Fruit fly (Drosophila melanogaster) whole organism, pupa: ENCODE measurements around the gene CG5112.

Experiments used
- CG10348 ChIP-seq: fragments of 200-800 bp; sonication (Bioruptor generic); IDR thresholded peaks from 2 replicates; pipeline ENCODE4 v1.3.6; 2022; ENCODE audit warnings: missing biosample characterization, missing genetic modification characterization
- CG12605 ChIP-seq: fragments of 200-800 bp; sonication (Bioruptor generic); IDR thresholded peaks from 2 replicates; pipeline ENCODE4 v1.3.6; 2022; ENCODE audit warnings: missing biosample characterization, missing genetic modification characterization
- CG13204 ChIP-seq: fragments of 200-800 bp; sonication (Bioruptor generic); optimal IDR thresholded peaks from 2 replicates; lab custom pipeline; 2018; ENCODE audit warnings: missing biosample characterization, mild to moderate bottlenecking, missing genetic modification characterization, moderate library complexity
- CG14655 ChIP-seq: fragments of 200-800 bp; sonication (Bioruptor generic); optimal IDR thresholded peaks from 3 replicates; lab custom pipeline; 2017; ENCODE audit warnings: mild to moderate bottlenecking, missing biosample characterization, missing genetic modification reagents, missing genetic modification characterization
- CG15710 ChIP-seq: fragments of 200-800 bp; sonication (Bioruptor generic); optimal IDR thresholded peaks from 2 replicates; lab custom pipeline; 2018; ENCODE audit warnings: missing biosample characterization, mild to moderate bottlenecking, missing genetic modification characterization, moderate library complexity
- CG17806 ChIP-seq: fragments of 200-800 bp; sonication (Bioruptor generic); optimal IDR thresholded peaks from 2 replicates; lab custom pipeline; 2018; ENCODE audit warnings: missing biosample characterization, mild to moderate bottlenecking, missing genetic modification characterization, moderate library complexity
- CG32121 ChIP-seq: fragments of 200-800 bp; sonication (Bioruptor generic); IDR thresholded peaks from 2 replicates; pipeline ENCODE4 v1.3.6; 2022; ENCODE audit warnings: missing biosample characterization, missing genetic modification characterization
- CG34367 ChIP-seq: fragments of 200-800 bp; sonication (Bioruptor generic); optimal IDR thresholded peaks from 2 replicates; lab custom pipeline; 2018; ENCODE audit warnings: missing biosample characterization, mild to moderate bottlenecking, missing genetic modification characterization
- CG4496 ChIP-seq: fragments of 200-800 bp; sonication (Bioruptor generic); IDR thresholded peaks from 3 replicates; pipeline ENCODE4 v1.3.6; 2022; ENCODE audit warnings: missing biosample characterization, missing genetic modification characterization
- CG8159 ChIP-seq: fragments of 200-800 bp; sonication (Bioruptor generic); optimal IDR thresholded peaks from 3 replicates; lab custom pipeline; 2018; ENCODE audit warnings: missing biosample characterization, mild to moderate bottlenecking, missing genetic modification characterization, moderate library complexity
- CG8301 ChIP-seq: fragments of 200-800 bp; sonication (Bioruptor generic); optimal IDR thresholded peaks from 2 replicates; lab custom pipeline; 2018; ENCODE audit warnings: missing biosample characterization, mild to moderate bottlenecking, missing genetic modification characterization
- CG9948 ChIP-seq: fragments of 200-800 bp; sonication (Bioruptor generic); optimal IDR thresholded peaks from 2 replicates; lab custom pipeline; 2018; ENCODE audit warnings: missing biosample characterization, mild to moderate bottlenecking, missing genetic modification characterization, moderate library complexity
- D1 ChIP-seq: fragments of 200-800 bp; sonication (Bioruptor generic); optimal IDR thresholded peaks from 2 replicates; lab custom pipeline; 2018; ENCODE audit warnings: missing biosample characterization, mild to moderate bottlenecking, missing genetic modification characterization, moderate library complexity
- EcR ChIP-seq: fragments of 200-800 bp; sonication (Bioruptor generic); optimal IDR thresholded peaks from 3 replicates; lab custom pipeline; 2019; ENCODE audit warnings: missing biosample characterization, missing genetic modification characterization, mild to moderate bottlenecking, moderate library complexity, missing genetic modification reagents
- Ets98B ChIP-seq: fragments of 200-800 bp; sonication (Bioruptor generic); IDR thresholded peaks from 2 replicates; pipeline ENCODE4 v1.3.6; 2022; ENCODE audit warnings: missing biosample characterization, missing genetic modification characterization
- Pif1A ChIP-seq: fragments of 200-800 bp; sonication (Bioruptor generic); optimal IDR thresholded peaks from 3 replicates; lab custom pipeline; 2016; ENCODE audit warnings: missing biosample characterization, missing genetic modification characterization
- Pif1B ChIP-seq: fragments of 200-800 bp; sonication (Bioruptor generic); optimal IDR thresholded peaks from 3 replicates; lab custom pipeline; 2016; ENCODE audit warnings: missing biosample characterization, missing genetic modification characterization
- Snoo ChIP-seq: fragments of 200-800 bp; sonication (Bioruptor generic); optimal IDR thresholded peaks from 3 replicates; lab custom pipeline; 2017; ENCODE audit warnings: missing biosample characterization, mild to moderate bottlenecking, missing genetic modification characterization, inconsistent platforms
- fd96Ca ChIP-seq: fragments of 200-800 bp; sonication (Bioruptor generic); IDR thresholded peaks from 3 replicates; pipeline ENCODE4 v1.3.6; 2022; ENCODE audit warnings: missing biosample characterization, missing genetic modification characterization
- gl ChIP-seq: fragments of 200-800 bp; sonication (Bioruptor generic); optimal IDR thresholded peaks from 2 replicates; lab custom pipeline; 2018; ENCODE audit warnings: missing biosample characterization, mild to moderate bottlenecking, missing genetic modification characterization
- rn ChIP-seq: fragments of 200-800 bp; sonication (Bioruptor generic); IDR thresholded peaks from 2 replicates; pipeline ENCODE4 v1.3.6; 2022; ENCODE audit warnings: missing biosample characterization, missing genetic modification characterization

The CG5112 gene

DNA sequence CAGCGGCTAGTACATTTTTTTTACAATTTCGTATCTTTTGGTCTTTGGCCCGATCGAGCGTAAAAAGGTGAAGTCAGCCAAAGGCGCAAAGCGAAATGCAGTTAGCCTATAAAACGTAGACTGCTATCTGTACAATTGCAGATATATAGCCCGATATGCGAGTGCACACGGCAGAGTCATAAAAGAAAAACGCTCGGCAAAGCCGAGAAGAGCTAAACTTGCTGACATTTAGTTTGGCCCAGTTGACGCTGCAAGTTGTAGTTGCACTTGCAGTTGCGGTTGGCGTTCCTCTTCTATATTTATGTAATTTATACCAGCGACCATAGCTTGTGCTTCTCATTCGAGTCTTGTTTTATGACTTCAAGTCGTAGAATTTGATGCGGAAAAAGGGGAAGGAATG is 30.6 kb upstream of the CG5112 start:
- TF ChIP-seq CG15710 (tag; lab: Kevin White, UChicago): no peak
- peak; percentile 67; the same call in 2 of the 3 replicates for TF ChIP-seq CG4496 (GFP tag; lab: Robert Waterston, UW)
- TF ChIP-seq Pif1A (GFP tag; lab: Kevin White, UChicago): no peak
- TF ChIP-seq, all 21 proteins: peak for 1

DNA sequence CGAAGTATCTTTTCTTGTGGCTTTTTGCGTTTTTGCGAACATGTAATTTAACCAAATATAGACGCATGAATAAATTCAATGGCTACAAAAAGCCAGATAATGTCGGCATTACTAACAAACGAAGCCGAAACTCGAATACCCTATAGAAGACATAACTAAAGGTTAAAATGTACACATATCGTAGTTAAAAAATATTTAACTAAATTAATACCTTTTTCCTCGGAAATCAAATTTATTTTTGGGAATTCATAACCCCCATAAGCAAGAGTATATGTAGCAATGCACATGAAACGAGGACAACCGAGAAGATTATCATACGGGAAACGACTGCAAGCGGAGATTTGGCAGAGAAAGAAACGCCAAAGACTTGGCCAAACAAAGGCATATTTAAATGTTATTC is 29.6 kb upstream of the CG5112 start:
- TF ChIP-seq CG8301 (tag; lab: Kevin White, UChicago) (peak; percentile 68), gl (tag; lab: Kevin White, UChicago) (no peak), CG13204 (GFP tag; lab: Kevin White, UChicago) (no peak), CG32121 (GFP tag; lab: Robert Waterston, UW) (peak; percentile 35; the same call in 1 of the 2 replicates), CG8159 (tag; lab: Kevin White, UChicago) (peak; percentile 51), CG10348 (no peak), CG17806 (tag; lab: Kevin White, UChicago) (peak; percentile 62), CG34367 (tag; lab: Kevin White, UChicago) (peak; percentile 25), fd96Ca (GFP tag; lab: Robert Waterston, UW) (no peak), Pif1A (GFP tag; lab: Kevin White, UChicago) (peak; percentile 39), Ets98B (0 out of 2 replicates have a peak, but pooled peaks have one; percentile 7), rn (GFP tag; lab: Robert Waterston, UW) (no peak), CG4496 (GFP tag; lab: Robert Waterston, UW) (peak; percentile 68), Pif1B (peak; percentile 50), Snoo (no peak), CG14655 (GFP tag; lab: Kevin White, UChicago) (peak; percentile 64), CG15710 (tag; lab: Kevin White, UChicago) (peak; percentile 56), CG12605 (GFP tag; lab: Robert Waterston, UW) (peak; percentile 46; the same call in 1 of the 2 replicates), CG9948 (tag; lab: Kevin White, UChicago) (peak; percentile 59), D1 (tag; lab: Kevin White, UChicago) (peak; percentile 61)

DNA sequence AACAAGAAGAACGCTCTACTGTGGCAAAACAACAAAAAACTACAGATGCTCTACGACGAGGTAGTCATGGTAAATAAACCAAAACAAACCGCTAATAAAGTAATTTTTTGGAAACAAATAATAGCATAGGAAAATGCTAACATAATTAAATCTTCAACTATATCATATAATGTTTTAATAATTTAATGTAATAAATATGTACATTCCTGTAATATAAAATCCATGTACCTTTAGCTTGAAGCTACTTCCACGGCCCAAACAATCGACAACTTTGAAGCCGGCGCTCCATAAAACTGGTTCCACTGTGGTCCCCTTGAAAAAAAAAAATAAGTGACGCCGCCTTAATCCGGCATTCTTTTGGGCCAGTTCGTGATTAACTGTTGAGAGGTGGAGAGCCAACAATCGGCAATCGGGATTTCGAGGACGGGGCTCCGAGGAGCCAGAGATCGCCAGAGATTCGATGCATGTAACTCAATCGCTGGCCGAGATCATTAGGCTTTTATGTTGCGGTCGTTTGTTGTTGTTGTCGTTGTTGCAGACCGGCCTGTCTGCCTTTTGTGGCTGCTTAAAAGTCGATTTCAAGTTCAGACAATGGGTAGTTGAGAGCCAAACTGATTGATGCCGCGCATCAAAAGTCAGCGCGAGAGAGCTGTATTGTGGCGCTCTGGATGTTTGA is 28.5 kb upstream of the CG5112 start:
- TF ChIP-seq CG12605 (GFP tag; lab: Robert Waterston, UW): peak; percentile 70
- peak; percentile 90 for TF ChIP-seq CG14655 (GFP tag; lab: Kevin White, UChicago)
- peak; percentile 83 for TF ChIP-seq Pif1A (GFP tag; lab: Kevin White, UChicago)
- peak; percentile 92 for TF ChIP-seq CG9948 (tag; lab: Kevin White, UChicago)
- peak; percentile 96 for TF ChIP-seq CG8159 (tag; lab: Kevin White, UChicago)
- TF ChIP-seq Ets98B: peak; percentile 76
- TF ChIP-seq CG32121 (GFP tag; lab: Robert Waterston, UW): peak; percentile 77
- TF ChIP-seq CG13204 (GFP tag; lab: Kevin White, UChicago): peak; percentile 86
- peak; percentile 68; the same call in 2 of the 3 replicates for TF ChIP-seq CG4496 (GFP tag; lab: Robert Waterston, UW)
- TF ChIP-seq CG8301 (tag; lab: Kevin White, UChicago): peak; percentile 87
- peak; percentile 83 for TF ChIP-seq D1 (tag; lab: Kevin White, UChicago)
- TF ChIP-seq CG10348: no peak
- peak; percentile 93 for TF ChIP-seq CG17806 (tag; lab: Kevin White, UChicago)
- peak; percentile 87 for TF ChIP-seq Snoo
- peak; percentile 88 for TF ChIP-seq CG34367 (tag; lab: Kevin White, UChicago)
- peak; percentile 79 for TF ChIP-seq rn (GFP tag; lab: Robert Waterston, UW)
- peak; percentile 81 for TF ChIP-seq gl (tag; lab: Kevin White, UChicago)
- TF ChIP-seq fd96Ca (GFP tag; lab: Robert Waterston, UW): peak; percentile 49; the same call in 1 of the 3 replicates
- TF ChIP-seq Pif1B: peak; percentile 94
- TF ChIP-seq EcR (GFP tag; lab: Kevin White, UChicago): peak; percentile 60
- TF ChIP-seq CG15710 (tag; lab: Kevin White, UChicago): peak; percentile 96

DNA sequence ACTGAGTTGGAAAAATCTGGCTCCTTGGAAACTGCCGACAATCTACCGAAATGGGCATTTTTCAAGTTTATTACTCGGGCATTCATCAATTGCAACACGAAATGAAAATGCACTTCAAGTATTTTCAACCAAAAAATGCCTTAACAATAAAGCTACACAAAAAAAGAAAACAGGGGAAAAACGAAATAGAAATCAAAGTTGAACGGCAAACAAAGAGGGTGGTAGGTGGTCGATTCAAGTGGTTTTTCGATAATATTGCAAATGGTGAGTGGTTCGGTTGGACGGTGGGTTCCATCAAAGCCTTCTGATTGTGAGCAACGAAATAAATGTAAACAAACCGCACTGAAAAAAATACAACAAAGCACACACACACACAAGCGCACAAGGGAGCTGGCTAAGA is 25.1 kb upstream of the CG5112 start:
- TF ChIP-seq CG8159 (tag; lab: Kevin White, UChicago) (no peak), CG14655 (GFP tag; lab: Kevin White, UChicago) (no peak), rn (GFP tag; lab: Robert Waterston, UW) (no peak), CG4496 (GFP tag; lab: Robert Waterston, UW) (no peak), CG13204 (GFP tag; lab: Kevin White, UChicago) (no peak), D1 (tag; lab: Kevin White, UChicago) (no peak), Pif1A (GFP tag; lab: Kevin White, UChicago) (no peak), CG9948 (tag; lab: Kevin White, UChicago) (no peak), CG12605 (GFP tag; lab: Robert Waterston, UW) (no peak), fd96Ca (GFP tag; lab: Robert Waterston, UW) (no peak)
- TF ChIP-seq, all 21 proteins: peak for 0

DNA sequence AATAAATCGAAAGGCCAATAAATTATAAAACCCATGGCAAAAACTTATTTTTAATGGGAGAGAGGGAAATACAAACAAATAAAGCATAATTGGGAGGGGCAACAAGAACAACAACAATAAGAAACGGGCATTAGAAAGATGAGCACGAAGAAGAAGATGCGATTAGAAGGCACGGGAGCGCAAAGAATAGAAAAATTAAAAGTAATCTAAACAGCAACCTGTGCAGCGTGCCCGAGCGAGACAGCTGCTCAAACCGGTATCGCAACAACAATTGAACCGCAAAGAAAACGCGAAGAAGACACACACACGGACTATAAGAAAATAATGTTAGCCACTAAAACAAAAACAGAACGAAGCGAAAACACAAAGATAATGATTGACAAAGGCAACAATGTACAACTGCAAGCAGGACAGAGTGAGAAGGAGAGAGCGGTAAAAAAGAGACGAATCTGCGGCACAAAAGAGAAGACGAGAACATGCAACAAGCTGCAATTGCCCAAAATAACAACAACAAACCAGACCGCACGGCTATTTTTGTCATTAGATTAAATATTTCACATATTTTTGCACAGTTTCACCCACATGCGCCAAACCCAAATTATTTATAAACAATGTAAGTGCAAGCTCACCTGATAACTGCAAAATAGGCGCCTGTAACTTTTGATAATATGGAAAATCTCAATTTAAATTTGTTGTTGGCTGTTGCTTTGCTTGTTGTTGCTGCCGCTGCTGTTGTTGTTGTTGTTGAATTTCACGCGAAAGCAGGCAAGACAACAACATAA is 19.2 kb upstream of the CG5112 start:
- TF ChIP-seq Pif1A (GFP tag; lab: Kevin White, UChicago) (no peak), CG15710 (tag; lab: Kevin White, UChicago) (no peak), CG4496 (GFP tag; lab: Robert Waterston, UW) (no peak), Ets98B (no peak), CG32121 (GFP tag; lab: Robert Waterston, UW) (peak; percentile 33; the same call in 1 of the 2 replicates), CG34367 (tag; lab: Kevin White, UChicago) (no peak), gl (tag; lab: Kevin White, UChicago) (no peak)
